Worm (Caenorhabditis elegans): ENCODE measurements around the gene mak-2.

The mak-2 gene

ce11 chrIV:866828-867270 is 18.3 kb upstream of the mak-2 start (continued):
- TF ChIP-seq lim-7 (GFP tag; IDR thresholded peaks at IDR 0.05), result peak; percentile 82
- no peak for TF ChIP-seq ztf-7 (tag; optimal IDR thresholded peaks at IDR 0.05)
- TF ChIP-seq ceh-82 (tag; optimal IDR thresholded peaks at IDR 0.05), result peak; percentile 16
- no peak; the same call in 1 of the 2 replicates for TF ChIP-seq madf-9 (GFP tag; conservative IDR thresholded peaks at IDR 0.05)
- peak; percentile 54; the same call in 1 of the 2 replicates for TF ChIP-seq pha-4 (GFP tag; IDR thresholded peaks at IDR 0.05)
- no peak for TF ChIP-seq pha-4 (tag; optimal IDR thresholded peaks at IDR 0.05)
- peak; percentile 65 for TF ChIP-seq nhr-48 (tag; optimal IDR thresholded peaks at IDR 0.05)
- TF ChIP-seq F37D6.2 (tag; optimal IDR thresholded peaks at IDR 0.05), result peak; percentile 23
- peak; percentile 74; the same call in 1 of the 2 replicates for TF ChIP-seq arid-1 (GFP tag; conservative IDR thresholded peaks at IDR 0.05)
- TF ChIP-seq nhr-41 (GFP tag; IDR thresholded peaks at IDR 0.05), result no peak
- TF ChIP-seq spr-3 (GFP tag; optimal IDR thresholded peaks at IDR 0.05), result peak; percentile 79
- no peak for TF ChIP-seq sdz-12 (GFP tag; optimal IDR thresholded peaks at IDR 0.05)
- no peak for TF ChIP-seq zip-2 (tag; optimal IDR thresholded peaks at IDR 0.05)
- TF ChIP-seq hmg-1.1 (GFP tag; IDR thresholded peaks at IDR 0.05), result peak; percentile 79
- TF ChIP-seq Y5F2A.4 (GFP tag; optimal IDR thresholded peaks at IDR 0.05), result peak; percentile 36
- TF ChIP-seq hlh-30 (tag; optimal IDR thresholded peaks at IDR 0.05; ENCODE audit: insufficient read depth), result peak; percentile 67
- peak; percentile 47; the same call in 1 of the 2 replicates for TF ChIP-seq ceh-44 (GFP tag; IDR thresholded peaks at IDR 0.05)
- no peak for TF ChIP-seq ceh-62 (tag; optimal IDR thresholded peaks at IDR 0.05)
- TF ChIP-seq attf-4 (tag; optimal IDR thresholded peaks at IDR 0.05), result no peak
- peak; percentile 72 for TF ChIP-seq egl-43 (GFP tag; IDR thresholded peaks at IDR 0.05)
- TF ChIP-seq daf-12 (tag; optimal IDR thresholded peaks at IDR 0.05), result no peak
- peak; percentile 57 for TF ChIP-seq dmd-6 (GFP tag; IDR thresholded peaks at IDR 0.05)
- no peak for TF ChIP-seq daf-8 (GFP tag; IDR thresholded peaks at IDR 0.05)
- TF ChIP-seq nhr-28 (tag; optimal IDR thresholded peaks at IDR 0.05), result peak; percentile 45
- peak; percentile 83 for TF ChIP-seq mdt-29 (GFP tag; IDR thresholded peaks at IDR 0.05)
- TF ChIP-seq Y48G9A.11 (GFP tag; IDR thresholded peaks at IDR 0.05), result peak; percentile 87
- TF ChIP-seq R02D3.7 (tag; optimal IDR thresholded peaks at IDR 0.05), result peak; percentile 24
- peak; percentile 96 for TF ChIP-seq snpc-4 (tag; optimal IDR thresholded peaks at IDR 0.05)
- peak; percentile 2 for TF ChIP-seq nhr-77 (tag; optimal IDR thresholded peaks at IDR 0.05)
- TF ChIP-seq ceh-20 (GFP tag; IDR thresholded peaks at IDR 0.05), result 0 out of 2 replicates have a peak, but pooled peaks have one; percentile 23
- TF ChIP-seq mep-1 (tag; optimal IDR thresholded peaks at IDR 0.05), result peak; percentile 93
- no peak for TF ChIP-seq nhr-111 (GFP tag; optimal IDR thresholded peaks at IDR 0.05)
- no peak for TF ChIP-seq zag-1 (tag; optimal IDR thresholded peaks at IDR 0.05)
- TF ChIP-seq snpc-1.2 (GFP tag; IDR thresholded peaks at IDR 0.05), result peak; percentile 82
- peak; percentile 96 for TF ChIP-seq F49E8.2 (tag; optimal IDR thresholded peaks at IDR 0.05; ENCODE audit: borderline replicate concordance)
- peak; percentile 95 for TF ChIP-seq aha-1 (tag)
- no peak for TF ChIP-seq zip-11 (GFP tag; IDR thresholded peaks at IDR 0.05)
- peak; percentile 39 for TF ChIP-seq F10B5.3 (tag; optimal IDR thresholded peaks at IDR 0.05)
- 0 out of 2 replicates have a peak, but pooled peaks have one; percentile 22 for TF ChIP-seq dmd-8 (GFP tag; IDR thresholded peaks at IDR 0.05)
- no peak for TF ChIP-seq egl-27 (tag; optimal IDR thresholded peaks at IDR 0.05)
- TF ChIP-seq pqm-1 (tag; optimal IDR thresholded peaks at IDR 0.05), result peak; percentile 14
- peak; percentile 36; the same call in 1 of the 2 replicates for TF ChIP-seq Y75B8A.6 (GFP tag; IDR thresholded peaks at IDR 0.05)
- TF ChIP-seq ZK546.5 (tag; optimal IDR thresholded peaks at IDR 0.05), result no peak
- TF ChIP-seq jun-1 (tag; optimal IDR thresholded peaks at IDR 0.05), result peak; percentile 37
- no peak for TF ChIP-seq ces-1 (GFP tag; optimal IDR thresholded peaks at IDR 0.05)
- TF ChIP-seq tag-97 (GFP tag; IDR thresholded peaks at IDR 0.05), result no peak
- peak in 1 of 2 experiments; percentile 99 for TF ChIP-seq unc-62 (GFP tag; optimal IDR thresholded peaks at IDR 0.05 in 1 of 2)
- no peak for TF ChIP-seq unc-62 (tag; optimal IDR thresholded peaks at IDR 0.05)
- peak; percentile 95 for TF ChIP-seq unc-130 (GFP tag; optimal IDR thresholded peaks at IDR 0.05)
- no peak for TF ChIP-seq unc-39 (tag; optimal IDR thresholded peaks at IDR 0.05)
- peak in 1 of 2 experiments; percentile 42 for TF ChIP-seq hif-1 (tag; optimal IDR thresholded peaks at IDR 0.05)
- no peak for TF ChIP-seq lin-39 (tag; optimal IDR thresholded peaks at IDR 0.05)
